Worm (Caenorhabditis elegans) whole organism, L1 larva: Measurements from ENCODE around the gene str-64.

Experiments
- ceh-63 ChIP-seq: fragments of 200-800 bp; sonication (Bioruptor generic); optimal IDR thresholded peaks from 2 replicates; lab custom pipeline; 2018; ENCODE audit warnings: mild to moderate bottlenecking, missing genetic modification characterization, missing compliant biosample characterization
- dpl-1 ChIP-seq, 3 experiments: fragments of 150-350 bp in 2 of 3; sonication (generic microtip) in 1 of 3; optimal IDR thresholded peaks; 2 replicates each; lab custom pipeline; 2014 to 2017; ENCODE audit warnings: missing biosample characterization in 3 of 3, missing genetic modification characterization in 3 of 3, missing genetic modification reagents in 3 of 3
- nhr-237 ChIP-seq: fragments of 150-350 bp; optimal IDR thresholded peaks from 2 replicates; lab custom pipeline; 2014; ENCODE audit warnings: missing biosample characterization, missing genetic modification characterization
- nhr-28 ChIP-seq: fragments of 150-350 bp; optimal IDR thresholded peaks from 2 replicates; lab custom pipeline; 2014; ENCODE audit warnings: missing biosample characterization, missing genetic modification characterization
- sox-4 ChIP-seq: sonication (generic microtip); optimal IDR thresholded peaks from 2 replicates; lab custom pipeline; 2016; ENCODE audit warnings: missing genetic modification characterization, missing compliant biosample characterization
- unc-86 ChIP-seq: sonication (generic microtip); optimal IDR thresholded peaks from 2 replicates; lab custom pipeline; 2016; ENCODE audit warnings: missing genetic modification characterization, missing compliant biosample characterization

DNA sequence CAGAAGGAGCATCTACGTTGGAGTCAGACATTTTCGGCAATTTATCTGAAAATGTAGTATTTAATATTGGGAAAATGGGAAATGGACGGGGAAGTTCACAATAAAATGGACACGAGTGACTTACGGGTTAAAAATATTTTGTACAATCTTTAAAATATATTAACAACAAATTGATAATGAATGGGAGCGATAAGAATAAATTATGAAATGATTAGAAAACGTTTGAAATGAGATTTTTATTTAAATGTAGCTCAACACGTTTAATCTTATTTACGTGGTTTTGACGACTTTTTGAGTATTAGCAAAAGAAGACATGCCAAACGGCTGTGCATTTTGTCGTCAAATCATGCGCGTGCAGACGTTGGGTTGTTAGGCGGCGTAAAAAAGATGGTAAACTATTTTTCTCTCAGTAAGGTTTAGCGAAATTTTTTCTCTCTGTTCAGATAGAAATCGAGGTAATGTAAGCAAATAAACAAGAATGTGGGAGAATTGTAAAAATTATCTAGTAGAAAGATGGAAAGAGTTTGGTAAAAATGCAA lies 4.9 kb upstream of the str-64 start, which contains the start of gene fbxa-64:
- TF ChIP-seq dpl-1 (GFP tag; optimal IDR thresholded peaks at IDR 0.05; lab: Kevin White, UChicago) (peak in 2 of 3 experiments; percentile 26 to 53), ceh-63 (GFP tag; lab: Kevin White, UChicago) (no peak), nhr-237 (tag; lab: Kevin White, UChicago) (no peak), sox-4 (tag; lab: Kevin White, UChicago) (no peak), nhr-28 (tag; lab: Kevin White, UChicago) (no peak), unc-86 (tag; lab: Kevin White, UChicago) (no peak)
